Worm (Caenorhabditis elegans): ENCODE data around the gene srd-55.

srd-55 gene

ce11 chrII:7381947-7382346 lies 26.3 kb upstream of the srd-55 start:
- peak; percentile 33 for TF ChIP-seq unc-62 (GFP tag; optimal IDR thresholded peaks at IDR 0.05)
- TF ChIP-seq lin-26 (GFP tag; IDR thresholded peaks at IDR 0.05) = no peak
- peak; percentile 68 for TF ChIP-seq nhr-80 (tag; optimal IDR thresholded peaks at IDR 0.05)

ce11 chrII:7385442-7385841 lies 22.9 kb upstream of the srd-55 start, which contains the start of gene sre-3:
Gene sre-3, plus strand, starts transcription at chrII:7385742.
- TF ChIP-seq F39B2.1 (GFP tag; IDR thresholded peaks at IDR 0.05) (no peak), hsf-1 (GFP tag; IDR thresholded peaks at IDR 0.05) (no peak), B0261.1 (tag; optimal IDR thresholded peaks at IDR 0.05) (no peak), tbp1 (GFP tag; optimal IDR thresholded peaks at IDR 0.05) (no peak), efl-1 (GFP tag; optimal IDR thresholded peaks at IDR 0.05) (no peak), K12H6.12 (tag; optimal IDR thresholded peaks at IDR 0.05) (no peak), B0035.1 (tag; optimal IDR thresholded peaks at IDR 0.05) (no peak), Y95B8A.8 (GFP tag; IDR thresholded peaks at IDR 0.05) (no peak), lsl-1 (GFP tag; optimal IDR thresholded peaks at IDR 0.05) (no peak), rec-8 (tag; optimal IDR thresholded peaks at IDR 0.05) (no peak), gei-17 (GFP tag; optimal IDR thresholded peaks at IDR 0.05) (no peak), Y56A3A.18 (GFP tag; IDR thresholded peaks at IDR 0.05) (no peak), let-526 (GFP tag; IDR thresholded peaks at IDR 0.05) (no peak), F49E8.2 (tag; optimal IDR thresholded peaks at IDR 0.05; ENCODE audit: insufficient read depth) (no peak), aptf-2 (GFP tag; conservative IDR thresholded peaks at IDR 0.05) (no peak), nfya-1 (tag; optimal IDR thresholded peaks at IDR 0.05; ENCODE audit: borderline replicate concordance, insufficient read depth) (no peak), hlh-12 (tag; optimal IDR thresholded peaks at IDR 0.05) (no peak), mel-28 (tag; optimal IDR thresholded peaks at IDR 0.05; ENCODE audit: borderline replicate concordance) (no peak)

ce11 chrII:7390335-7390734 lies 18.0 kb upstream of the srd-55 start:
- TF ChIP-seq lin-26 (GFP tag; IDR thresholded peaks at IDR 0.05) (0 out of 2 replicates have a peak, but pooled peaks have one; percentile 44), ceh-58 (GFP tag; IDR thresholded peaks at IDR 0.05) (no peak)

- TF ChIP-seq nhr-179 (tag; optimal IDR thresholded peaks at IDR 0.05) (no peak), madf-8 (GFP tag; conservative IDR thresholded peaks at IDR 0.05) (no peak), bed-2 (GFP tag; IDR thresholded peaks at IDR 0.05) (no peak), T07F8.4 (tag; optimal IDR thresholded peaks at IDR 0.05) (no peak), Y56A3A.18 (GFP tag; IDR thresholded peaks at IDR 0.05) (no peak), C17E4.6 (GFP tag; IDR thresholded peaks at IDR 0.05) (no peak), atf-7 (tag; optimal IDR thresholded peaks at IDR 0.05) (no peak), lsy-27 (tag; optimal IDR thresholded peaks at IDR 0.05; ENCODE audit: borderline replicate concordance, insufficient read depth) (no peak), Y53F4B.3 (GFP tag; IDR thresholded peaks at IDR 0.05) (no peak), F10E7.11 (tag; optimal IDR thresholded peaks at IDR 0.05) (no peak), ztf-18 (tag; optimal IDR thresholded peaks at IDR 0.05) (peak; percentile 2), egl-18 (GFP tag; IDR thresholded peaks at IDR 0.05) (no peak), snpc-4 (GFP tag; optimal IDR thresholded peaks at IDR 0.05) (peak; percentile 36), snpc-4 (tag; optimal IDR thresholded peaks at IDR 0.05) (peak in 1 of 4 experiments; percentile 24), nfyb-1 (GFP tag; IDR thresholded peaks at IDR 0.05) (0 out of 2 replicates have a peak, but pooled peaks have one; percentile 46), B0336.3 (GFP tag; IDR thresholded peaks at IDR 0.05) (peak; percentile 65; the same call in 1 of the 2 replicates), hmg-1.2 (GFP tag; IDR thresholded peaks at IDR 0.05) (peak; percentile 64; the same call in 1 of the 2 replicates), ets-4 (GFP tag; optimal IDR thresholded peaks at IDR 0.05) (peak; percentile 25), ama-1 (optimal IDR thresholded peaks at IDR 0.05) (no peak), ama-1 (GFP tag; optimal IDR thresholded peaks at IDR 0.05) (no peak), snpc-1.1 (tag; optimal IDR thresholded peaks at IDR 0.05; ENCODE audit: insufficient read depth) (no peak), nhr-27 (tag; optimal IDR thresholded peaks at IDR 0.05) (no peak), let-526 (GFP tag; IDR thresholded peaks at IDR 0.05) (no peak), ceh-100 (GFP tag; IDR thresholded peaks at IDR 0.05) (no peak)
These were observed 16.1 kb upstream of the srd-55 start for ce11 chrII:7392052-7392694.

All from whole organism, young adult.